Fruit fly (Drosophila melanogaster): Measurements from ENCODE around the gene CG2258.

CG2258 gene

DNA sequence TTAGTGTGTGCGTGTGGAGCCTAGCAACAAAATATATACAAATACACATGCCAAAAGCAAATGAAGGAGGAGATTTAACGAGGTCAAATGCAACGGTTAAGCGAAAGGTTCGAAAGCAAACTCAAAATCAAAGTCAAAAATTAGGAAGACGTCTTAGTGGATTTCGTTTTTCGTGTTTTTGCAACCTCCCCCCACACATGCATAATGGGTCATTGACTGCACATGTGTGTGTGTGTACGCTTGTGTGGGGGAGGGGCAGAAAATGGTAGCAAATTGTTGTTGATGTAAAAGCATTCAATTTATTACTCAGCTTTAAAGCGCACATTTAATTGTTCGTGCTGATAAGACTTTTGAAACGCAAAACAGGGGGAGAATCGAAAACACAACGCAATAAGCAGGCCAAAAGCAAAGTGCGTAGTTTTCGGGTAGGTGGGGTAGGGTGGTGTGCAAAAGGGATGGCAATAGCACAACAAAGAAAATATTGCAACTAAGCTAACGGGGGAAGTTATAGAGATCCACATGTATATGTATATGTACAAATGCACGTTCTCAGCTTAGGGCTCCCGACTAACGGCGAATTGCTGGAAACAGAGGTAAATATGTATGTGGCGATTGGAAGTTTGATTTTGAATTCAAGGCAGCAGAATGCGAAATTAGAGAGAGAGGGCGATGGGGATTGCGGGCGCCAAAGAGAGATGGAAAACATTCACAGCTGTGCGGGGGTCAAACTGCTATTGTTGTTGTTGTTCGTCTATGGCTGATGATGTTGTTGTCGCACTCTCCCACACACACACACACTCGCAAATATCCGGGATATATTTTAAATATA, 8.8 kb downstream of the CG2258 start:
- TF ChIP-seq Eip78C (GFP tag) (peak; percentile 77), svp (GFP tag) (peak; percentile 91), Met (GFP tag; optimal IDR thresholded peaks at IDR 0.05) (no peak), Smox (GFP tag; optimal IDR thresholded peaks at IDR 0.05) (peak; percentile 45), eg (GFP tag; IDR thresholded peaks at IDR 0.05) (0 out of 3 replicates have a peak, but pooled peaks have one; percentile 32), ss (GFP tag; optimal IDR thresholded peaks at IDR 0.05) (no peak), Hr4 (GFP tag; optimal IDR thresholded peaks at IDR 0.05) (peak; percentile 9), Ets21C (GFP tag; optimal IDR thresholded peaks at IDR 0.05) (no peak), CG6276 (GFP tag; optimal IDR thresholded peaks at IDR 0.05) (peak; percentile 30), topi (GFP tag; optimal IDR thresholded peaks at IDR 0.05) (no peak), CG8632 (GFP tag; optimal IDR thresholded peaks at IDR 0.05) (peak; percentile 11), Sox102F (GFP tag; optimal IDR thresholded peaks at IDR 0.05) (no peak), Sox14 (GFP tag; optimal IDR thresholded peaks at IDR 0.05) (peak; percentile 59), salr (GFP tag; optimal IDR thresholded peaks at IDR 0.05) (no peak), CG9139 (GFP tag; optimal IDR thresholded peaks at IDR 0.05) (peak; percentile 38), CG6163 (GFP tag; IDR thresholded peaks at IDR 0.05) (0 out of 3 replicates have a peak, but pooled peaks have one; percentile 17), vri (GFP tag; optimal IDR thresholded peaks at IDR 0.05) (peak; percentile 42), Sox15 (GFP tag; optimal IDR thresholded peaks at IDR 0.05) (no peak), Eip75B (GFP tag; optimal IDR thresholded peaks at IDR 0.05) (no peak), net (GFP tag; optimal IDR thresholded peaks at IDR 0.05) (no peak), CG32006 (GFP tag; optimal IDR thresholded peaks at IDR 0.05) (peak; percentile 16)

DNA sequence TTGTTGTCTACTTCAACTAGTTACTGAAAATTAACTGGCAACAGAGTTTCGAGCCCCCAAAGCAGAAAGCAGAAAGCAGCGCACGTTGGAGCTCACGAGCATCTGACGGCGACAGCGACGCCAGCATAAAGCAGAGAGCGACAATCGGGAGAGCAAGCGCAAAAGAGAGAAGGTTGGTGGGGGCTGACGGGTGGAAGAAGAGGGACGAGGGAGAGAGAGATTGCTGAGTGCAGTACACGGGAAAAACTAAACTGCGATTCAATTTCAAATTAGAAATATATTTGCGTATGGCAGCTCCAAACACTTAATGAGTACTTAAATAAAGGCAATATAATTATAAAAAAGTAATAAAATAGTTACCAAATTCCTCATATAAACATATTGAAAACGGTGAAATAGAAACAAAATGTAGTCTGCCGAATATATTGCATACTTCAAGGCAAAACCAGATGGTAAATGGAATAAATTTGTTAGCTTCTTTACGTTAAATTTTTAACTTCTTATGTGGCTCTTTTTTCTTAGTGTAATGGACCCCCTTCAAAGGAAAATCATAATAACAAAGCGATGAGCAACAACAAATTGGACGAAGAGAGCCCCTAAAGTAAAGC, 9.7 kb downstream of the CG2258 start:
- TF ChIP-seq spab (GFP tag; optimal IDR thresholded peaks at IDR 0.05) (peak; percentile 95), CG8632 (GFP tag; optimal IDR thresholded peaks at IDR 0.05) (peak; percentile 96), esn (GFP tag; optimal IDR thresholded peaks at IDR 0.05) (peak; percentile 96), CG11294 (GFP tag; IDR thresholded peaks at IDR 0.05) (peak; percentile 89; the same call in 1 of the 2 replicates), lz (GFP tag; optimal IDR thresholded peaks at IDR 0.05) (peak; percentile 95), Sox14 (GFP tag; optimal IDR thresholded peaks at IDR 0.05) (peak; percentile 92), CG32006 (GFP tag; optimal IDR thresholded peaks at IDR 0.05) (peak; percentile 97), CG10631 (GFP tag; optimal IDR thresholded peaks at IDR 0.05) (peak; percentile 96), Hr4 (GFP tag; optimal IDR thresholded peaks at IDR 0.05) (peak; percentile 94), CG31627 (GFP tag; optimal IDR thresholded peaks at IDR 0.05) (peak; percentile 91), Sox15 (GFP tag; optimal IDR thresholded peaks at IDR 0.05) (peak; percentile 92), fkh (GFP tag; optimal IDR thresholded peaks at IDR 0.05) (peak; percentile 61), CG4318 (GFP tag; optimal IDR thresholded peaks at IDR 0.05) (peak; percentile 94), CG15336 (GFP tag; IDR thresholded peaks at IDR 0.05) (peak; percentile 97), CG10669 (GFP tag; optimal IDR thresholded peaks at IDR 0.05) (peak; percentile 95), CG9139 (GFP tag; optimal IDR thresholded peaks at IDR 0.05) (peak; percentile 94), vri (GFP tag; optimal IDR thresholded peaks at IDR 0.05) (peak; percentile 85), CG6163 (GFP tag; IDR thresholded peaks at IDR 0.05) (peak; percentile 93), Hr38 (GFP tag; optimal IDR thresholded peaks at IDR 0.05) (no peak), CG16779 (tag; optimal IDR thresholded peaks at IDR 0.05) (peak; percentile 95), Smox (GFP tag; optimal IDR thresholded peaks at IDR 0.05) (peak; percentile 99), Sox102F (GFP tag; optimal IDR thresholded peaks at IDR 0.05) (peak; percentile 92), net (GFP tag; optimal IDR thresholded peaks at IDR 0.05) (peak; percentile 93), fd59A (GFP tag; optimal IDR thresholded peaks at IDR 0.05) (peak; percentile 95), acj6 (GFP tag; optimal IDR thresholded peaks at IDR 0.05) (peak; percentile 96), CG1621 (tag; optimal IDR thresholded peaks at IDR 0.05) (peak; percentile 91), Blimp-1 (GFP tag; optimal IDR thresholded peaks at IDR 0.05) (peak; percentile 90), OdsH (GFP tag; optimal IDR thresholded peaks at IDR 0.05) (peak; percentile 96), cyc (GFP tag; optimal IDR thresholded peaks at IDR 0.05) (peak; percentile 92), achi (GFP tag; optimal IDR thresholded peaks at IDR 0.05) (peak; percentile 95), CG6276 (GFP tag; optimal IDR thresholded peaks at IDR 0.05) (peak; percentile 96), pdm3 (GFP tag; optimal IDR thresholded peaks at IDR 0.05) (peak; percentile 95), ss (GFP tag; optimal IDR thresholded peaks at IDR 0.05) (peak; percentile 96 to 97), CG6854 (GFP tag; optimal IDR thresholded peaks at IDR 0.05) (peak; percentile 91), CG11762 (GFP tag; optimal IDR thresholded peaks at IDR 0.05; ENCODE audit: insufficient read depth) (peak; percentile 93), fd85E (GFP tag; optimal IDR thresholded peaks at IDR 0.05) (peak; percentile 68), Met (GFP tag; optimal IDR thresholded peaks at IDR 0.05) (peak; percentile 96), dac (GFP tag; optimal IDR thresholded peaks at IDR 0.05) (peak; percentile 89), eg (GFP tag; IDR thresholded peaks at IDR 0.05) (peak; percentile 95)
